Fruit fly (Drosophila melanogaster) whole organism, embryonic: ENCODE results near the gene CG16826.

Experiments
- CG10209 ChIP-seq: fragments of 200-800 bp; sonication (Bioruptor generic); optimal IDR thresholded peaks from 3 replicates; lab custom pipeline; 2017; ENCODE audit warnings: missing biosample characterization, mild to moderate bottlenecking, missing genetic modification characterization, missing genetic modification reagents
- CG10654 ChIP-seq: fragments of 200-800 bp; sonication (Bioruptor generic); optimal IDR thresholded peaks from 2 replicates; lab custom pipeline; 2016; ENCODE audit warnings: missing biosample characterization, missing genetic modification characterization
- CG10959 ChIP-seq: fragments of 200-800 bp; sonication (Bioruptor generic); IDR thresholded peaks from 2 replicates; pipeline ENCODE4 v1.3.6; 2022; ENCODE audit warnings: missing biosample characterization, missing genetic modification characterization
- CG11093 ChIP-seq: fragments of 200-800 bp; sonication (Bioruptor generic); IDR thresholded peaks from 3 replicates; pipeline ENCODE4 v1.3.6; 2022; ENCODE audit warnings: missing biosample characterization, missing genetic modification characterization
- CG11723 ChIP-seq: fragments of 200-800 bp; sonication (Bioruptor generic); optimal IDR thresholded peaks from 2 replicates; lab custom pipeline; 2017; ENCODE audit warnings: missing biosample characterization, mild to moderate bottlenecking, missing genetic modification characterization
- CG12104 ChIP-seq: fragments of 200-800 bp; sonication (Bioruptor generic); optimal IDR thresholded peaks from 3 replicates; lab custom pipeline; 2016; ENCODE audit warnings: missing biosample characterization, missing genetic modification characterization
- CG13424 ChIP-seq: fragments of 200-800 bp; sonication (Bioruptor generic); optimal IDR thresholded peaks from 2 replicates; lab custom pipeline; 2019; ENCODE audit warnings: missing biosample characterization, mild to moderate bottlenecking, missing genetic modification characterization, moderate library complexity
- CG15479 ChIP-seq: fragments of 200-800 bp; sonication (Bioruptor generic); optimal IDR thresholded peaks from 3 replicates; lab custom pipeline; 2019; ENCODE audit warnings: missing biosample characterization, mild to moderate bottlenecking, missing genetic modification characterization, moderate library complexity
- CG17361 ChIP-seq: fragments of 200-800 bp; sonication (Bioruptor generic); IDR thresholded peaks from 3 replicates; pipeline ENCODE4 v1.3.6; 2022; ENCODE audit warnings: missing biosample characterization, missing genetic modification characterization
- CG17829 ChIP-seq: fragments of 200-800 bp; optimal IDR thresholded peaks from 2 replicates; lab custom pipeline; 2019; ENCODE audit warnings: missing biosample characterization, mild to moderate bottlenecking, missing genetic modification characterization, moderate library complexity
- CG18476 ChIP-seq: fragments of 200-800 bp; sonication (Bioruptor generic); optimal IDR thresholded peaks from 2 replicates; lab custom pipeline; 2016; ENCODE audit warnings: missing biosample characterization, mild to moderate bottlenecking, missing genetic modification characterization
- CG18599 ChIP-seq: fragments of 200-800 bp; sonication (Bioruptor generic); optimal IDR thresholded peaks from 3 replicates; lab custom pipeline; 2017; ENCODE audit warnings: missing biosample characterization, missing genetic modification characterization, mild to moderate bottlenecking, moderate library complexity, missing genetic modification reagents
- CG2875 ChIP-seq: fragments of 200-800 bp; sonication (Bioruptor generic); optimal IDR thresholded peaks from 2 replicates; lab custom pipeline; 2017; ENCODE audit warnings: missing biosample characterization, mild to moderate bottlenecking, missing genetic modification characterization, missing genetic modification reagents
- CG34422 ChIP-seq: fragments of 200-800 bp; sonication (Bioruptor generic); IDR thresholded peaks from 3 replicates; pipeline ENCODE4 v1.3.6; 2022; ENCODE audit warnings: missing biosample characterization, missing genetic modification characterization
- CG4328 ChIP-seq: fragments of 200-800 bp; sonication (Bioruptor generic); optimal IDR thresholded peaks from 3 replicates; lab custom pipeline; 2017; ENCODE audit warnings: missing biosample characterization, missing genetic modification reagents, missing genetic modification characterization
- CG4360 ChIP-seq: fragments of 200-800 bp; sonication (Bioruptor generic); IDR thresholded peaks from 2 replicates; pipeline ENCODE4 v1.3.6; 2022; ENCODE audit warnings: missing biosample characterization, missing genetic modification characterization
- CG6813 ChIP-seq: fragments of 200-800 bp; sonication (Bioruptor generic); optimal IDR thresholded peaks from 2 replicates; lab custom pipeline; 2017; ENCODE audit warnings: missing biosample characterization, missing genetic modification characterization, mild to moderate bottlenecking, moderate library complexity, missing genetic modification reagents
- CG7745 ChIP-seq: fragments of 200-800 bp; sonication (Bioruptor generic); optimal IDR thresholded peaks from 2 replicates; lab custom pipeline; 2018; ENCODE audit warnings: missing biosample characterization, mild to moderate bottlenecking, missing genetic modification characterization, moderate library complexity
- CkIIα-i1 ChIP-seq: fragments of 200-800 bp; sonication (Bioruptor generic); IDR thresholded peaks from 2 replicates; pipeline ENCODE4 v1.3.6; 2022; ENCODE audit warnings: missing biosample characterization, missing genetic modification characterization
- CrebB ChIP-seq: fragments of 200-800 bp; sonication (Bioruptor generic); optimal IDR thresholded peaks from 3 replicates; lab custom pipeline; 2018; ENCODE audit warnings: missing biosample characterization, mild to moderate bottlenecking, missing genetic modification characterization
- Dip2 ChIP-seq: fragments of 200-800 bp; sonication (Bioruptor generic); IDR thresholded peaks from 2 replicates; pipeline ENCODE4 v1.3.6; 2022; ENCODE audit warnings: missing biosample characterization, missing genetic modification characterization
- Elba2 ChIP-seq: fragments of 200-800 bp; sonication (Bioruptor generic); optimal IDR thresholded peaks from 3 replicates; lab custom pipeline; 2016; ENCODE audit warnings: missing biosample characterization, missing genetic modification characterization
- Fer3 ChIP-seq: fragments of 200-800 bp; sonication (Bioruptor generic); optimal IDR thresholded peaks from 2 replicates; lab custom pipeline; 2018; ENCODE audit warnings: missing biosample characterization, mild to moderate bottlenecking, missing genetic modification characterization, moderate library complexity
- GATAe ChIP-seq: fragments of 200-800 bp; sonication (Bioruptor generic); conservative IDR thresholded peaks from 2 replicates; pipeline ENCODE4 v1.3.6; 2022; ENCODE audit warnings: missing biosample characterization, missing genetic modification characterization
- Gug ChIP-seq: fragments of 200-800 bp; sonication (Bioruptor generic); IDR thresholded peaks from 4 replicates; pipeline ENCODE4 v1.3.6; 2022; ENCODE audit warnings: missing biosample characterization, missing genetic modification characterization
- Hand ChIP-seq: fragments of 200-800 bp; sonication (Bioruptor generic); optimal IDR thresholded peaks from 2 replicates; lab custom pipeline; 2017; ENCODE audit warnings: mild to moderate bottlenecking, missing biosample characterization, missing genetic modification reagents, missing genetic modification characterization
- Jarid2 ChIP-seq: fragments of 200-800 bp; sonication (Bioruptor generic); optimal IDR thresholded peaks from 3 replicates; lab custom pipeline; 2017; ENCODE audit warnings: mild to moderate bottlenecking, missing biosample characterization, missing genetic modification reagents, missing genetic modification characterization
- Pdp1 ChIP-seq, 2 experiments: fragments of 200-800 bp; sonication (Bioruptor generic); optimal IDR thresholded peaks; 3 replicates each; lab custom pipeline; 2016; ENCODE audit warnings: missing biosample characterization in 2 of 2, missing genetic modification characterization in 2 of 2, mild to moderate bottlenecking in 1 of 2, moderate library complexity in 1 of 2
- Ravus ChIP-seq: fragments of 200-800 bp; sonication (Bioruptor generic); IDR thresholded peaks from 2 replicates; pipeline ENCODE4 v1.3.6; 2022; ENCODE audit warnings: missing biosample characterization, missing genetic modification characterization
- Rfx ChIP-seq: fragments of 200-800 bp; sonication (Bioruptor generic); IDR thresholded peaks from 2 replicates; pipeline ENCODE4 v1.3.6; 2022; ENCODE audit warnings: missing biosample characterization, missing genetic modification characterization
- Scr ChIP-seq: fragments of 200-800 bp; sonication (Bioruptor generic); IDR thresholded peaks from 2 replicates; pipeline ENCODE4 v1.3.6; 2022; ENCODE audit warnings: missing biosample characterization, missing genetic modification characterization; ENCODE audit not compliant: partially characterized antibody
- Spps ChIP-seq: fragments of 200-800 bp; sonication (Bioruptor generic); optimal IDR thresholded peaks from 2 replicates; lab custom pipeline; 2018; ENCODE audit warnings: missing biosample characterization, mild to moderate bottlenecking, missing genetic modification characterization
- al ChIP-seq: fragments of 200-800 bp; sonication (Bioruptor generic); IDR thresholded peaks from 2 replicates; pipeline ENCODE4 v1.3.6; 2022; ENCODE audit warnings: missing biosample characterization, missing genetic modification characterization
- bcd ChIP-seq: fragments of 200-800 bp; sonication (Bioruptor generic); optimal IDR thresholded peaks from 2 replicates; lab custom pipeline; 2017; ENCODE audit warnings: missing biosample characterization, mild to moderate bottlenecking, missing genetic modification characterization
- cato ChIP-seq: fragments of 200-800 bp; sonication (Bioruptor generic); optimal IDR thresholded peaks from 2 replicates; lab custom pipeline; 2016; ENCODE audit warnings: missing biosample characterization, missing genetic modification characterization, borderline replicate concordance
- chinmo ChIP-seq: fragments of 200-800 bp; sonication (Bioruptor generic); IDR thresholded peaks from 4 replicates; pipeline ENCODE4 v1.3.6; 2022; ENCODE audit warnings: missing biosample characterization, missing genetic modification characterization; ENCODE audit not compliant: partially characterized antibody
- dysf ChIP-seq: fragments of 200-800 bp; sonication (Bioruptor generic); IDR thresholded peaks from 3 replicates; pipeline ENCODE4 v1.3.6; 2022; ENCODE audit warnings: missing biosample characterization, missing genetic modification characterization
- gsb-n ChIP-seq: fragments of 200-800 bp; sonication (Bioruptor generic); optimal IDR thresholded peaks from 3 replicates; lab custom pipeline; 2018; ENCODE audit warnings: missing biosample characterization, mild to moderate bottlenecking, missing genetic modification characterization
- jing ChIP-seq: fragments of 200-800 bp; sonication (Bioruptor generic); optimal IDR thresholded peaks from 2 replicates; lab custom pipeline; 2018; ENCODE audit warnings: missing biosample characterization, mild to moderate bottlenecking, missing genetic modification characterization
- pfk ChIP-seq: fragments of 200-800 bp; sonication (Bioruptor generic); optimal IDR thresholded peaks from 2 replicates; lab custom pipeline; 2018; ENCODE audit warnings: missing biosample characterization, mild to moderate bottlenecking, missing genetic modification characterization, moderate library complexity
- repo ChIP-seq: fragments of 200-800 bp; sonication (Bioruptor generic); optimal IDR thresholded peaks from 2 replicates; lab custom pipeline; 2016; ENCODE audit warnings: missing biosample characterization, missing genetic modification characterization
- ro ChIP-seq: fragments of 200-800 bp; sonication (Bioruptor generic); IDR thresholded peaks from 2 replicates; pipeline ENCODE4 v1.3.6; 2022; ENCODE audit warnings: missing biosample characterization, missing genetic modification characterization
- run ChIP-seq: fragments of 200-800 bp; sonication (Bioruptor generic); optimal IDR thresholded peaks from 3 replicates; lab custom pipeline; 2018; ENCODE audit warnings: missing biosample characterization, mild to moderate bottlenecking, missing genetic modification characterization
- scrt ChIP-seq: fragments of 200-800 bp; sonication (Bioruptor generic); optimal IDR thresholded peaks from 2 replicates; lab custom pipeline; 2018; ENCODE audit warnings: missing biosample characterization, mild to moderate bottlenecking, missing genetic modification characterization, moderate library complexity
- sima ChIP-seq: fragments of 200-800 bp; sonication (Bioruptor generic); optimal IDR thresholded peaks from 2 replicates; lab custom pipeline; 2016; ENCODE audit warnings: missing biosample characterization, missing genetic modification characterization
- sisA ChIP-seq: fragments of 200-800 bp; sonication (Bioruptor generic); IDR thresholded peaks from 2 replicates; pipeline ENCODE4 v1.3.6; 2022; ENCODE audit warnings: missing biosample characterization, missing genetic modification characterization
- so ChIP-seq: fragments of 200-800 bp; sonication (Bioruptor generic); IDR thresholded peaks from 3 replicates; pipeline ENCODE4 v1.3.6; 2022; ENCODE audit warnings: missing biosample characterization, missing genetic modification characterization
- stc ChIP-seq: fragments of 200-800 bp; sonication (Bioruptor generic); IDR thresholded peaks from 2 replicates; pipeline ENCODE4 v1.3.6; 2022; ENCODE audit warnings: missing biosample characterization, missing genetic modification characterization
- stwl ChIP-seq: fragments of 200-800 bp; sonication (Bioruptor generic); optimal IDR thresholded peaks from 3 replicates; lab custom pipeline; 2018; ENCODE audit warnings: missing biosample characterization, mild to moderate bottlenecking, missing genetic modification characterization, moderate library complexity
- sug ChIP-seq: fragments of 200-800 bp; optimal IDR thresholded peaks from 2 replicates; lab custom pipeline; 2019; ENCODE audit warnings: missing biosample characterization, mild to moderate bottlenecking, missing genetic modification characterization, moderate library complexity

CG16826 gene

dm6 chr2L:13394903-13395302 lies 47.3 kb downstream of the CG16826 start, which contains the start of gene RpL24 (continued):
- TF ChIP-seq sima: peak; percentile 90
- peak; percentile 82 for TF ChIP-seq CG17829 (tag; lab: Kevin White, UChicago)
- peak; percentile 75 for TF ChIP-seq CG13424 (tag; lab: Kevin White, UChicago)
- peak; percentile 92 for TF ChIP-seq CG2875 (GFP tag; lab: Kevin White, UChicago)
- no peak for TF ChIP-seq Dip2 (GFP tag; lab: Robert Waterston, UW)
- TF ChIP-seq CG11093 (GFP tag; lab: Robert Waterston, UW): no peak; the same call in 2 of the 3 replicates
- TF ChIP-seq CG4360 (GFP tag; lab: Robert Waterston, UW): peak; percentile 46
- peak; percentile 82 for TF ChIP-seq dysf (GFP tag; lab: Robert Waterston, UW)
- peak; percentile 95 for TF ChIP-seq CG4328
- TF ChIP-seq Hand: peak; percentile 88
- peak; percentile 60; the same call in 1 of the 2 replicates for TF ChIP-seq GATAe (GFP tag; lab: Robert Waterston, UW)
- peak; percentile 63 for TF ChIP-seq CG18476 (GFP tag; lab: Kevin White, UChicago)
- TF ChIP-seq stwl (tag; lab: Kevin White, UChicago): peak; percentile 79
- peak; percentile 91 for TF ChIP-seq CG12104 (GFP tag; lab: Kevin White, UChicago)
- peak; percentile 88 for TF ChIP-seq gsb-n (tag; lab: Kevin White, UChicago)
- TF ChIP-seq CG18599 (GFP tag; lab: Kevin White, UChicago): peak; percentile 95
- TF ChIP-seq al (GFP tag; lab: Robert Waterston, UW): peak; percentile 56
- peak; percentile 83 for TF ChIP-seq run
- peak; percentile 87 for TF ChIP-seq sug (tag; lab: Kevin White, UChicago)
- peak; percentile 40; the same call in 1 of the 2 replicates for TF ChIP-seq Ravus (GFP tag; lab: Robert Waterston, UW)
- TF ChIP-seq CG10654 (GFP tag; lab: Kevin White, UChicago): peak; percentile 88
- TF ChIP-seq scrt (GFP tag; lab: Kevin White, UChicago): peak; percentile 93
- TF ChIP-seq CG10209 (GFP tag; lab: Kevin White, UChicago): peak; percentile 91
- TF ChIP-seq Elba2: no peak
- TF ChIP-seq CG34422 (GFP tag; lab: Robert Waterston, UW): peak; percentile 90; the same call in 2 of the 3 replicates
- TF ChIP-seq bcd (GFP tag; lab: Kevin White, UChicago): peak; percentile 95
- TF ChIP-seq Rfx (GFP tag; lab: Robert Waterston, UW): peak; percentile 94
- peak; percentile 93 for TF ChIP-seq CrebB (tag; lab: Kevin White, UChicago)
- peak; percentile 79 for TF ChIP-seq Spps (tag; lab: Kevin White, UChicago)
- peak; percentile 40 for TF ChIP-seq CG7745 (tag; lab: Kevin White, UChicago)
- peak; percentile 92; the same call in 2 of the 3 replicates for TF ChIP-seq so (GFP tag; lab: Robert Waterston, UW)
- TF ChIP-seq repo (GFP tag; lab: Kevin White, UChicago): peak; percentile 89
- TF ChIP-seq Gug (GFP tag; lab: Robert Waterston, UW): peak; percentile 27; the same call in 2 of the 4 replicates
- TF ChIP-seq Jarid2 (GFP tag; lab: Kevin White, UChicago): peak; percentile 80
- peak; percentile 73 for TF ChIP-seq CG10959
- no peak; the same call in 1 of the 2 replicates for TF ChIP-seq sisA (GFP tag; lab: Robert Waterston, UW)
- TF ChIP-seq stc: peak; percentile 88
- no peak for TF ChIP-seq chinmo
- TF ChIP-seq CG11723 (GFP tag; lab: Kevin White, UChicago): peak; percentile 92
- peak; percentile 17 for TF ChIP-seq CG15479
- peak; percentile 93 for TF ChIP-seq Fer3 (tag; lab: Kevin White, UChicago)
- TF ChIP-seq cato (GFP tag; lab: Kevin White, UChicago): peak; percentile 66
- peak; percentile 46 for TF ChIP-seq jing (GFP tag; lab: Kevin White, UChicago)
- TF ChIP-seq pfk: peak; percentile 85
- no peak for TF ChIP-seq CkIIα-i1
- TF ChIP-seq ro (GFP tag; lab: Robert Waterston, UW): peak; percentile 40; the same call in 1 of the 2 replicates
- TF ChIP-seq CG17361 (GFP tag; lab: Robert Waterston, UW): peak; percentile 83
- no peak; the same call in 1 of the 2 replicates for TF ChIP-seq Scr (GFP tag; lab: Robert Waterston, UW)
- peak; percentile 97 for TF ChIP-seq CG6813 (GFP tag; lab: Kevin White, UChicago)
- peak; percentile 80 to 87 for TF ChIP-seq Pdp1 (GFP tag; optimal IDR thresholded peaks at IDR 0.05; lab: Kevin White, UChicago)
